Fruit fly (Drosophila melanogaster): ENCODE data around the gene tgo.

Gene tgo

dm6 chr3R:8998243-8998642 is 21.6 kb downstream of the tgo start:
- TF ChIP-seq noc (tag; optimal IDR thresholded peaks at IDR 0.05), result no peak

dm6 chr3R:8997397-8997796 is 22.4 kb downstream of the tgo start, which contains the start of gene CG11977:
TSS of gene CG11977 (plus strand) at chr3R:8997697.
- TF ChIP-seq noc (tag; optimal IDR thresholded peaks at IDR 0.05), result no peak

- TF ChIP-seq noc (tag; optimal IDR thresholded peaks at IDR 0.05), result peak; percentile 73
Observed at dm6 chr3R:8992928-8993579, 26.8 kb downstream of the tgo start, which contains the start of gene CG11975. TSS of gene CG11975 (plus strand) at chr3R:8993253.

dm6 chr3R:8984602-8985074 is 35.2 kb downstream of the tgo start, which contains the start of gene CG11970:
TSS of gene CG11970 (plus strand) at chr3R:8984718.
- no peak for TF ChIP-seq noc (tag; optimal IDR thresholded peaks at IDR 0.05)

- TF ChIP-seq noc (tag; optimal IDR thresholded peaks at IDR 0.05), result no peak
Observed at dm6 chr3R:8984141-8984540, 35.7 kb downstream of the tgo start, which contains the start of gene RagA-B. TSS of gene RagA-B (minus strand) at chr3R:8984315.

dm6 chr3R:8981209-8981996 is 38.4 kb downstream of the tgo start:
- no peak for TF ChIP-seq noc (tag; optimal IDR thresholded peaks at IDR 0.05)

- TF ChIP-seq noc (tag; optimal IDR thresholded peaks at IDR 0.05), result peak; percentile 40
Observed at dm6 chr3R:8980776-8981165, 39.1 kb downstream of the tgo start, which contains the start of gene CAHbeta. TSS of gene CAHbeta (plus strand) at chr3R:8980860.

dm6 chr3R:8979850-8980775 is 39.7 kb downstream of the tgo start:
- peak; percentile 40 for TF ChIP-seq noc (tag; optimal IDR thresholded peaks at IDR 0.05)

dm6 chr3R:8978768-8979167 is 41.1 kb downstream of the tgo start:
- no peak for TF ChIP-seq noc (tag; optimal IDR thresholded peaks at IDR 0.05)

dm6 chr3R:8976073-8976593 is 43.7 kb downstream of the tgo start:
- no peak for TF ChIP-seq noc (tag; optimal IDR thresholded peaks at IDR 0.05)

- TF ChIP-seq noc (tag; optimal IDR thresholded peaks at IDR 0.05), result no peak
Observed at dm6 chr3R:8971794-8972193, 48.0 kb downstream of the tgo start.

dm6 chr3R:8970707-8971106 is 49.1 kb downstream of the tgo start:
- TF ChIP-seq noc (tag; optimal IDR thresholded peaks at IDR 0.05), result no peak

dm6 chr3R:8969926-8970306 is 49.9 kb downstream of the tgo start:
- TF ChIP-seq noc (tag; optimal IDR thresholded peaks at IDR 0.05), result no peak

- no peak for TF ChIP-seq noc (tag; optimal IDR thresholded peaks at IDR 0.05)
Observed at dm6 chr3R:8969301-8969925, 50.4 kb downstream of the tgo start.

- no peak for TF ChIP-seq noc (tag; optimal IDR thresholded peaks at IDR 0.05)
Observed at dm6 chr3R:8968837-8969236, 51.0 kb downstream of the tgo start.
